Worm (Caenorhabditis elegans) whole organism, dauer: ENCODE data around the gene T28F3.8.
"Not testable (repeated sequence)": the region's sequence is repeated elsewhere in the genome, so short reads cannot be mapped to it uniquely, and the experiment has no call there.

Experiments
- unc-62 ChIP-seq: sonication (generic microtip); optimal IDR thresholded peaks from 2 replicates; lab custom pipeline; 2017; ENCODE audit warnings: missing biosample characterization, missing genetic modification reagents, missing genetic modification characterization

T28F3.8 gene

ce11 chrIV:17307223-17307622 is at the start of gene T28F3.8:
Gene T28F3.8 (minus strand): TSS chrIV:17307323.
- not testable (repeated sequence) for TF ChIP-seq unc-62 (GFP tag; lab: Kevin White, UChicago)

DNA sequence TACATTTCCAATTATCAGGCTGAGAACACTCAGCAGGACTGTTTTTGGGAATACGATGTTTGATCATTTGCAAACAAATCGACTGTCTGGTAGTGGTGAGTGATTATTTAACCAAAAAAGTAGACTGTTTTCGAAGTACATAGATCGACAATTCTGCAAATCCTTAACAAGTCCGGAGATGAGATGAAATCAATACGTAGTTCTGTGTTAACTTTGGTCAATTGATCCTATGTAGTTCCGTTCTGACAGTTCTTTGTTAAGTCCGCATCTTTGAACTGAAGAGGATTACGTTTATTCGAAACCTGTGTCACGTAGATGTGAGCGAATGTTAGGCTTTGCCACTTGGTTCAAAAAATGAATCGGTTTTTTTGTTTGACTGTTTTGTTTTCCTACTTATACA is 44.5 kb upstream of the T28F3.8 start, which contains the start of gene clec-199:
Gene clec-199, plus strand, starts transcription at position 301 of the 400 bp plus-strand sequence.
- TF ChIP-seq unc-62 (GFP tag; lab: Kevin White, UChicago): no peak

DNA sequence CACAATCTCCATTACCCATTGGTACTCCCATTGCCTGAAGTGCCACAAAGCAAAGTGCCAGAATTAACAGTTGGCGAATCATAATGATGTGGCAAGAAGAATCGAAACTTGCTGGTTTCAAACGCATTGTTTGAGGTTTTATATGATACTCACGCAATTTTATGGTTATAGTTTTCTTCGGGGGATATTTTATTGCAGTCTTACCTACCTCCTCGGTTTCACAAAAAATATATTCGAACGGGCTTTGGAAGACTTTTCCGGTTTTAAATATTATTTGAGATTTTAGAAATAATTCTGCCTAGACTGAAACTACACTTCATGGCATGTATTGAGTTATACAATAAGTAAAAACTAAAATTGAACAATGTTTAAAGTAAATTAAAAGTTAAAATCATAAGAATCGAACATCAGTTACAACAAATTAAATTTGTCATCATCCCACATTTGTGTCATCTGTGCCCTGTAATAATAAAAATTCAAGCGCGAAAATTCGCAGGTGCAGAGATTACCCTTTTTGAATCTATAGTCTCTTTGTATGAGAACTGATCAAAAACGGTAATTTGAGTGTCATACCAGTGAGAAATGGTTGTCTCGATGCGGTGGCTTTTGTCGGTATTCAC is 39.6 kb upstream of the T28F3.8 start, which contains the start of the genes clec-197 and clec-198:
Gene clec-197, minus strand, starts transcription at position 101 of the 620 bp plus-strand sequence.
Gene clec-198, plus strand, starts transcription at position 570 of the 620 bp plus-strand sequence.
- no peak for TF ChIP-seq unc-62 (GFP tag; lab: Kevin White, UChicago)

ce11 chrIV:17343482-17343881 is 36.4 kb upstream of the T28F3.8 start, which contains the start of gene C49C3.11:
Gene C49C3.11 (plus strand): TSS chrIV:17343782.
- TF ChIP-seq unc-62 (GFP tag; lab: Kevin White, UChicago): no peak

ce11 chrIV:17342667-17343066 is 35.5 kb upstream of the T28F3.8 start, which contains the start of gene C49C3.21:
Gene C49C3.21 (plus strand): TSS chrIV:17342967.
- TF ChIP-seq unc-62 (GFP tag; lab: Kevin White, UChicago): no peak

ce11 chrIV:17342179-17342578 is 35.1 kb upstream of the T28F3.8 start, which contains the start of gene C49C3.9:
Gene C49C3.9 (minus strand): TSS chrIV:17342314.
- TF ChIP-seq unc-62 (GFP tag; lab: Kevin White, UChicago): no peak

DNA sequence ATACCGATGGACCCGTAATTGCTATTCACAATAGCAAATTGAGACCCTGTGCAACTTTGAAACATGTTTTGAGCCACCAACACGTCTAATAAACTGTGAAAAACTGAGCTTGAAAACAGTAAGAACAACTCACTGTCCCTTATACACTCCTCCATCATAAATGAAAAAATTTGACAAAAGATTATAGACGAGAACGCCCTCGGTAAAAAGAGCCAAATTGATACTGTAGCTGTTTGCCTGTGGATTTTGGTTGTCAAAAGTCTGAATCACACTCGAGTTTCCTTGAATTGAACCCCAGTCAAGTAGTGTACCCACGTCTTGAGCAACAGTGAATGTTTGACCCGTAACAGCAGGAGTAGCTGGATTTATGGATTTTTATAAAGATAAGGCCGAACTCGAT is 33.9 kb upstream of the T28F3.8 start:
- no peak for TF ChIP-seq unc-62 (GFP tag; lab: Kevin White, UChicago)

ce11 chrIV:17338920-17339510 is 31.9 kb upstream of the T28F3.8 start, which contains the start of gene C49C3.10:
Gene C49C3.10 (minus strand): TSS chrIV:17338970.
- TF ChIP-seq unc-62 (GFP tag; lab: Kevin White, UChicago): no peak

ce11 chrIV:17335031-17335430 is 27.9 kb upstream of the T28F3.8 start, which contains the start of gene C49C3.8:
Gene C49C3.8 (plus strand): TSS chrIV:17335203.
- no peak for TF ChIP-seq unc-62 (GFP tag; lab: Kevin White, UChicago)

- TF ChIP-seq unc-62 (GFP tag; lab: Kevin White, UChicago): no peak
Observed at ce11 chrIV:17333542-17334281, 26.6 kb upstream of the T28F3.8 start, which contains the start of gene C49C3.15. Gene C49C3.15 (plus strand): TSS chrIV:17334231.

DNA sequence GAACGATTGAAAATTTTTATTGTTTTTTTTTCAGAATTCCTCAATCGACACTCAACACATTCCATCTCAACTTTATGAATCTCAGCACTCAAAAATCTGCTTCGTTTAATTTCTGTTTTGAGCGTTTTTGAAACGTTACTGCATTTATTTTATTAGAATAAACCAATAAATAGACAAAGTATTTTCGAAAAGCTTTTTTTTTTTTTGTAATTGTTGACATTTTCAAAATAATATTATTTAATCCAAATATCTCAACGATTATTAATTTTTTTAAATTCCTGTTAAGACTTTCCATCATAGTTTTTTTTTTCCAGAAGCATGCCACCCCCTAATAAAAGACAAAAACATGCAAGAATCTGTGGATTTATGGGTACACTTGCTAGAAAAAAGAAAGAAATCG is 25.1 kb upstream of the T28F3.8 start, which contains the start of gene C49C3.7:
Gene C49C3.7, plus strand, starts transcription at position 301 of the 400 bp plus-strand sequence.
- no peak for TF ChIP-seq unc-62 (GFP tag; lab: Kevin White, UChicago)

ce11 chrIV:17331100-17331577 is 24.0 kb upstream of the T28F3.8 start, which contains the start of gene C49C3.6:
Gene C49C3.6 (plus strand): TSS chrIV:17331527.
- no peak for TF ChIP-seq unc-62 (GFP tag; lab: Kevin White, UChicago)

DNA sequence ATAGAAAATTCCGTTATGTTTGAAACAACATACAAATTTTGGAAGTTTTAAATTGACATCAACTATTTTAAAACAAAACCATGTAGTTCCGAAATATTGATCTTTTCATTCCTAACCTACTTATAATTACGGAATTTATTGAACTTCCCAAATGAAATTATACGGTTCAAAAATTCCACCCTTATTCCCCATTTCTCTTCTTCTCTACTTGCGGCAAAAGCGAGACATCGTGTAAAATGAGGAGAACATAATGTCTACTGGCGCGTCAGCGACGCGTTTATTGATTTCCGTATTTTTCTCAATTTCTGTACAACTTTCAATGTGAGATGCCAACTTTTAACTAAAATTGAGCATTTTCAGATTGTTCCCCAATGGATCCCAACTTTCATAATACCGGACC is 21.7 kb upstream of the T28F3.8 start, which contains the start of gene ceh-88:
Gene ceh-88, plus strand, starts transcription at position 355 of the 400 bp plus-strand sequence.
- no peak for TF ChIP-seq unc-62 (GFP tag; lab: Kevin White, UChicago)

ce11 chrIV:17320445-17320844 is 13.3 kb upstream of the T28F3.8 start, which contains the start of gene C49C3.4:
Gene C49C3.4 (plus strand): TSS chrIV:17320795.
- no peak for TF ChIP-seq unc-62 (GFP tag; lab: Kevin White, UChicago)

ce11 chrIV:17316398-17316797 is 9.3 kb upstream of the T28F3.8 start, which contains the start of gene C49C3.20:
Gene C49C3.20 (minus strand): TSS chrIV:17316498.
- TF ChIP-seq unc-62 (GFP tag; lab: Kevin White, UChicago): no peak
